Worm (Caenorhabditis elegans) whole organism, L1 larva: ENCODE data around the gene clec-219.

ENCODE experiments used
- C04F5.9 ChIP-seq: sonication (generic microtip); optimal IDR thresholded peaks from 2 replicates; lab custom pipeline; 2016; ENCODE audit warnings: missing genetic modification characterization, missing compliant biosample characterization
- C16A3.4 ChIP-seq: fragments of 150-350 bp; optimal IDR thresholded peaks from 2 replicates; lab custom pipeline; 2014; ENCODE audit warnings: missing biosample characterization, missing genetic modification characterization
- C34B4.2 ChIP-seq: sonication (generic microtip); optimal IDR thresholded peaks from 2 replicates; lab custom pipeline; 2017; ENCODE audit warnings: mild to moderate bottlenecking, missing genetic modification characterization, missing compliant biosample characterization
- F16B12.6 ChIP-seq: fragments of 150-350 bp; optimal IDR thresholded peaks from 2 replicates; lab custom pipeline; 2014; ENCODE audit warnings: missing biosample characterization, missing genetic modification characterization
- Y116A8C.19 ChIP-seq: sonication (generic microtip); optimal IDR thresholded peaks from 2 replicates; lab custom pipeline; 2016; ENCODE audit warnings: missing compliant biosample characterization, missing genetic modification characterization, borderline replicate concordance
- aha-1 ChIP-seq: fragments of 150-350 bp; optimal IDR thresholded peaks from 2 replicates; lab custom pipeline; 2014; ENCODE audit warnings: missing biosample characterization, missing genetic modification characterization
- aly-2 ChIP-seq: fragments of 150-350 bp; optimal IDR thresholded peaks from 2 replicates; lab custom pipeline; 2014; ENCODE audit warnings: missing biosample characterization, missing genetic modification characterization
- ama-1 ChIP-seq: fragments of 150-350 bp; optimal IDR thresholded peaks from 2 replicates; lab custom pipeline; 2014
- blmp-1 ChIP-seq: fragments of 150-350 bp; optimal IDR thresholded peaks from 2 replicates; lab custom pipeline; 2014; ENCODE audit warnings: missing biosample characterization, missing genetic modification characterization
- ceh-8 ChIP-seq: fragments of 200-800 bp; sonication (Bioruptor generic); optimal IDR thresholded peaks from 2 replicates; lab custom pipeline; 2018; ENCODE audit warnings: mild to moderate bottlenecking, missing genetic modification characterization, moderate library complexity, missing compliant biosample characterization
- ceh-88 ChIP-seq: fragments of 200-800 bp; sonication (Bioruptor generic); IDR thresholded peaks from 2 replicates; pipeline ENCODE4 v1.3.6; 2022; ENCODE audit warnings: missing genetic modification characterization, missing compliant biosample characterization
- ceh-90 ChIP-seq: sonication (generic microtip); optimal IDR thresholded peaks from 2 replicates; lab custom pipeline; 2016; ENCODE audit warnings: missing genetic modification characterization, missing compliant biosample characterization
- dpl-1 ChIP-seq, 3 experiments: fragments of 150-350 bp in 2 of 3; sonication (generic microtip) in 1 of 3; optimal IDR thresholded peaks; 2 replicates each; lab custom pipeline; 2014 to 2017; ENCODE audit warnings: missing biosample characterization in 3 of 3, missing genetic modification characterization in 3 of 3, missing genetic modification reagents in 3 of 3
- dsc-1 ChIP-seq: sonication (generic microtip); optimal IDR thresholded peaks from 2 replicates; lab custom pipeline; 2016; ENCODE audit warnings: mild to moderate bottlenecking, missing genetic modification characterization, missing compliant biosample characterization
- efl-1 ChIP-seq, 4 experiments: fragments of 150-350 bp; optimal IDR thresholded peaks in 3 of 4; peaks in 1 of 4; 1 replicate in 1 of 4; 2 replicates in 3 of 4; lab custom pipeline; 2014; ENCODE audit warnings: missing biosample characterization in 2 of 4, missing genetic modification characterization in 2 of 4, missing genetic modification reagents in 2 of 4
- efl-3 ChIP-seq: fragments of 200-800 bp; sonication (Bioruptor generic); optimal IDR thresholded peaks from 2 replicates; lab custom pipeline; 2018; ENCODE audit warnings: mild to moderate bottlenecking, missing genetic modification characterization, missing compliant biosample characterization
- elt-2 ChIP-seq: sonication (generic microtip); optimal IDR thresholded peaks from 2 replicates; lab custom pipeline; 2016; ENCODE audit warnings: missing genetic modification characterization, mild to moderate bottlenecking, inconsistent platforms, missing compliant biosample characterization, missing genetic modification reagents
- ets-5 ChIP-seq: fragments of 200-800 bp; sonication (Bioruptor generic); IDR thresholded peaks from 2 replicates; pipeline ENCODE4 v1.3.6; 2022; ENCODE audit warnings: missing genetic modification characterization, missing compliant biosample characterization
- fkh-4 ChIP-seq: sonication (generic microtip); optimal IDR thresholded peaks from 2 replicates; lab custom pipeline; 2016; ENCODE audit warnings: missing compliant biosample characterization, missing genetic modification characterization, borderline replicate concordance
- fkh-8 ChIP-seq: sonication (generic microtip); optimal IDR thresholded peaks from 2 replicates; lab custom pipeline; 2016; ENCODE audit warnings: mild to moderate bottlenecking, missing genetic modification characterization, missing compliant biosample characterization
- grh-1 ChIP-seq: fragments of 200-800 bp; sonication (Bioruptor generic); IDR thresholded peaks from 2 replicates; pipeline ENCODE4 v1.3.6; 2022; ENCODE audit warnings: missing genetic modification reagents, missing genetic modification characterization, missing compliant biosample characterization
- irx-1 ChIP-seq: sonication (generic microtip); optimal IDR thresholded peaks from 2 replicates; lab custom pipeline; 2016; ENCODE audit warnings: missing genetic modification characterization, missing compliant biosample characterization
- isw-1 ChIP-seq: fragments of 200-800 bp; sonication (Bioruptor generic); IDR thresholded peaks from 2 replicates; pipeline ENCODE4 v1.3.6; 2022; ENCODE audit warnings: missing genetic modification characterization, missing compliant biosample characterization
- lin-13 ChIP-seq: fragments of 150-350 bp; optimal IDR thresholded peaks from 2 replicates; lab custom pipeline; 2014; ENCODE audit warnings: missing biosample characterization, missing genetic modification reagents, missing genetic modification characterization
- lin-14 ChIP-seq: fragments of 200-800 bp; sonication (Bioruptor generic); optimal IDR thresholded peaks from 2 replicates; lab custom pipeline; 2018; ENCODE audit warnings: mild to moderate bottlenecking, missing genetic modification characterization, moderate library complexity, missing compliant biosample characterization
- lin-15B ChIP-seq: fragments of 150-350 bp; sonication (generic microtip); optimal IDR thresholded peaks from 3 replicates; lab custom pipeline; 2014; ENCODE audit warnings: missing biosample characterization, missing genetic modification characterization
- lin-35 ChIP-seq, 2 experiments: fragments of 150-350 bp; optimal IDR thresholded peaks; 2 replicates each; lab custom pipeline; 2014; ENCODE audit warnings: missing biosample characterization in 2 of 2, missing genetic modification characterization in 2 of 2, missing genetic modification reagents in 2 of 2
- lin-39 ChIP-seq: fragments of 150-350 bp; optimal IDR thresholded peaks from 2 replicates; lab custom pipeline; 2014; ENCODE audit warnings: missing biosample characterization, missing genetic modification reagents, missing genetic modification characterization
- lir-3 ChIP-seq: sonication (generic microtip); optimal IDR thresholded peaks from 2 replicates; lab custom pipeline; 2016; ENCODE audit warnings: mild to moderate bottlenecking, missing genetic modification characterization, moderate library complexity, missing compliant biosample characterization; ENCODE audit not compliant: poor library complexity
- mdl-1 ChIP-seq, 2 experiments: fragments of 150-350 bp; optimal IDR thresholded peaks; 2 replicates each; lab custom pipeline; 2014 to 2017; ENCODE audit warnings: missing biosample characterization in 2 of 2, missing genetic modification characterization in 2 of 2, inconsistent platforms in 1 of 2
- mep-1 ChIP-seq: fragments of 150-350 bp; optimal IDR thresholded peaks from 2 replicates; lab custom pipeline; 2014; ENCODE audit warnings: missing biosample characterization, missing genetic modification characterization
- nhr-11 ChIP-seq: fragments of 150-350 bp; optimal IDR thresholded peaks from 2 replicates; lab custom pipeline; 2014; ENCODE audit warnings: missing biosample characterization, missing genetic modification characterization
- nhr-19 ChIP-seq: fragments of 200-800 bp; sonication (Bioruptor generic); conservative IDR thresholded peaks from 2 replicates; pipeline ENCODE4 v1.3.6; 2022; ENCODE audit warnings: missing genetic modification characterization, missing compliant biosample characterization
- nhr-28 ChIP-seq: fragments of 150-350 bp; optimal IDR thresholded peaks from 2 replicates; lab custom pipeline; 2014; ENCODE audit warnings: missing biosample characterization, missing genetic modification characterization
- nhr-71 ChIP-seq: sonication (generic microtip); optimal IDR thresholded peaks from 2 replicates; lab custom pipeline; 2016; ENCODE audit warnings: mild to moderate bottlenecking, missing genetic modification characterization, moderate library complexity, missing compliant biosample characterization
- nhr-76 ChIP-seq: sonication (generic microtip); optimal IDR thresholded peaks from 2 replicates; lab custom pipeline; 2017; ENCODE audit warnings: missing biosample characterization, missing genetic modification characterization
- nhr-77 ChIP-seq: fragments of 150-350 bp; optimal IDR thresholded peaks from 2 replicates; lab custom pipeline; 2014; ENCODE audit warnings: missing biosample characterization, missing genetic modification characterization
- nhr-84 ChIP-seq: sonication (generic microtip); optimal IDR thresholded peaks from 2 replicates; lab custom pipeline; 2017; ENCODE audit warnings: missing biosample characterization, missing genetic modification characterization
- pax-3 ChIP-seq: fragments of 200-800 bp; sonication (Bioruptor generic); optimal IDR thresholded peaks from 2 replicates; lab custom pipeline; 2018; ENCODE audit warnings: mild to moderate bottlenecking, missing genetic modification characterization, moderate library complexity, missing compliant biosample characterization
- pqm-1 ChIP-seq: sonication (generic microtip); optimal IDR thresholded peaks from 3 replicates; lab custom pipeline; 2017; ENCODE audit warnings: missing biosample characterization, missing genetic modification characterization
- rnt-1 ChIP-seq: sonication (generic microtip); optimal IDR thresholded peaks from 2 replicates; lab custom pipeline; 2016; ENCODE audit warnings: mild to moderate bottlenecking, missing genetic modification characterization, moderate library complexity, missing compliant biosample characterization
- snpc-4 ChIP-seq: fragments of 150-350 bp; optimal IDR thresholded peaks from 2 replicates; lab custom pipeline; 2014; ENCODE audit warnings: missing biosample characterization, missing genetic modification characterization
- swsn-7 ChIP-seq: sonication (generic microtip); optimal IDR thresholded peaks from 2 replicates; lab custom pipeline; 2016; ENCODE audit warnings: missing genetic modification characterization, missing compliant biosample characterization
- unc-130 ChIP-seq: fragments of 150-350 bp; optimal IDR thresholded peaks from 2 replicates; lab custom pipeline; 2017; ENCODE audit warnings: missing biosample characterization, missing genetic modification characterization, inconsistent platforms
- unc-62 ChIP-seq: fragments of 150-350 bp; optimal IDR thresholded peaks from 2 replicates; lab custom pipeline; 2014; ENCODE audit warnings: missing biosample characterization, missing genetic modification reagents, missing genetic modification characterization
- vab-15 ChIP-seq: sonication (generic microtip); optimal IDR thresholded peaks from 2 replicates; lab custom pipeline; 2017; ENCODE audit warnings: missing genotype, mild to moderate bottlenecking, missing genetic modification characterization, missing compliant biosample characterization
- zip-4 ChIP-seq: fragments of 200-800 bp; sonication (Bioruptor generic); optimal IDR thresholded peaks from 2 replicates; lab custom pipeline; 2018; ENCODE audit warnings: mild to moderate bottlenecking, missing genetic modification characterization, moderate library complexity, missing compliant biosample characterization
- ztf-11 ChIP-seq, 2 experiments: sonication (generic microtip); optimal IDR thresholded peaks; 2 replicates each; lab custom pipeline; 2016 to 2017; ENCODE audit warnings: missing genetic modification characterization in 2 of 2, missing biosample characterization in 1 of 2, missing compliant biosample characterization in 1 of 2
- ztf-4 ChIP-seq: fragments of 150-350 bp; optimal IDR thresholded peaks from 2 replicates; lab custom pipeline; 2014; ENCODE audit warnings: missing biosample characterization, missing genetic modification characterization

The clec-219 gene

DNA sequence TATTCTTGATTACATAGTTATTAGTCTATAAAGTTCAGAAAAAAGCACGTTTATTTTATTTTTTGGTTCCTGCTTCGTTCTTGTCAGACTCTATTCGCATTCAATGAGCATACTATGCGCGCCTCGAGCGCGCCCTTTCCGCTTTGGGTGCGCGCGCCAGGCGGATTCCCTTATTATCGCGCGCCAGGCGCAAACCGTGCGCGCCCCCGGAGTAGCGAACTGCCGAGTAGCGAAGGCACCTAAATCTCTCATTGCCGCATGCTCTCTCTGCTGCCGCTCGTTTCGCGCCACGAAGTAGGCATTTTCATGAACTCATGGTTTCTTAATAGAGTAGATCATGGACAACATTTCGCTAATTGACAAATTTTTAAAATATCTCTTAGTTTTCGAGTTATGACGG, 8.8 kb downstream of the clec-219 start:
- no peak for TF ChIP-seq nhr-71 (tag; lab: Kevin White, UChicago)
- TF ChIP-seq ceh-88 (GFP tag; lab: Robert Waterston, UW), result no peak
- TF ChIP-seq fkh-8 (tag; lab: Kevin White, UChicago), result no peak
- no peak for TF ChIP-seq Y116A8C.19
- TF ChIP-seq fkh-4 (tag; lab: Kevin White, UChicago), result no peak
- no peak for TF ChIP-seq nhr-76 (tag; lab: Kevin White, UChicago)
- no peak for TF ChIP-seq zip-4 (GFP tag; lab: Kevin White, UChicago)
- no peak for TF ChIP-seq mep-1 (tag; lab: Kevin White, UChicago)
- TF ChIP-seq mdl-1 (tag; optimal IDR thresholded peaks at IDR 0.05; lab: Kevin White, UChicago), result no peak
- no peak for TF ChIP-seq nhr-11 (tag; lab: Kevin White, UChicago)

DNA sequence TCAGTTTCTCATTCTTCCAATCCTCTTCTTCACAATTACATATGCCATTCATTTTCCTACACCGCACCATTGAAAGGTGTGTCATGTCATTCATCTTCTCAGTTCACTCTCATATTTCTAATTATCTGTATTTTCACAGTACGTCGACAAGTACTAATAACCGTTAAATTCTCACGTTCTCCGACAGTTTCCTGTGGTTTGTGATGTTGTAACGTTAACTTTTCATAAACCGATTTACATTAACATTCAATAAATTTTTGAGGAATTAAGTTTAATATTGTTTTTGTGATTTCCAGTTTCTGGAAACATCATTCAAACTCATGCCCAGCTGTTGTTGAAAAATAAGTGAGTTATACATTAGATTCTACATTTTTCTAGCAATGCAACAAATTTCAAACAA, 16.1 kb downstream of the clec-219 start, which contains the start of gene tmd-2:
Gene tmd-2, plus strand, starts transcription at position 301 of the 400 bp plus-strand sequence.
- peak; percentile 18 for TF ChIP-seq blmp-1
- no peak for TF ChIP-seq F16B12.6 (tag; lab: Kevin White, UChicago)
- no peak for TF ChIP-seq ama-1
- TF ChIP-seq pqm-1 (tag; lab: Kevin White, UChicago), result no peak
- TF ChIP-seq lin-39 (tag; lab: Kevin White, UChicago), result no peak
- TF ChIP-seq efl-1 (optimal IDR thresholded peaks at IDR 0.05; lab: Kevin White, UChicago), result no peak
- TF ChIP-seq efl-1 (GFP tag; optimal IDR thresholded peaks at IDR 0.05 in 1 of 2; lab: Kevin White, UChicago), result peak in 1 of 2 experiments; percentile 56

DNA sequence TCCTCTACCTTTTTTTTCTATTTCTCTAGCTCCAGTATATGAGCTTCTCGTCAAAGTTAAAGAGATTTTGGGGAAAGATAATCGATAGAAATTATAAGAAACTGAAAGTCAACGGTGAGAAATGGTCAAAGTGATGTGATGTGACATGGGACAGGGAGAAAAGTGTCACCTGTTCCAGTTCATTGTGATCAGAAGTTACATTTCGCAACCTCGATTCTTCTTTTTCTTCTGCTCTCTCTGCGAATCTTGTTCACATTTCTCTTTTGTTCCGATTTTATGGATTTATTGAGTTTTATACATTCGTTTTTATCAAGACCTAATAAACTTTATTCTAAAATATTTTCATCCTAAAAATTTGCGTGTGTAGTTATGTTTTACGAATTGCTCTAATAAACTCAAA, 17.4 kb downstream of the clec-219 start:
- no peak for TF ChIP-seq dpl-1 (GFP tag; optimal IDR thresholded peaks at IDR 0.05; lab: Kevin White, UChicago)
- no peak for TF ChIP-seq vab-15
- no peak for TF ChIP-seq elt-2 (tag; lab: Kevin White, UChicago)
- TF ChIP-seq rnt-1 (tag; lab: Kevin White, UChicago), result peak; percentile 54
- TF ChIP-seq dsc-1 (tag; lab: Kevin White, UChicago), result no peak
- no peak for TF ChIP-seq lin-35 (GFP tag; optimal IDR thresholded peaks at IDR 0.05; lab: Kevin White, UChicago)
- TF ChIP-seq lin-15B (tag; lab: Kevin White, UChicago), result no peak
- TF ChIP-seq nhr-84 (tag; lab: Kevin White, UChicago), result no peak
- no peak for TF ChIP-seq efl-1 (optimal IDR thresholded peaks at IDR 0.05; lab: Kevin White, UChicago)
- TF ChIP-seq efl-1 (GFP tag; optimal IDR thresholded peaks at IDR 0.05 in 1 of 2; lab: Kevin White, UChicago), result no peak
- no peak for TF ChIP-seq C34B4.2 (tag; lab: Kevin White, UChicago)
- no peak for TF ChIP-seq lin-13 (GFP tag; lab: Kevin White, UChicago)
- TF ChIP-seq ztf-4, result no peak
- TF ChIP-seq isw-1 (GFP tag; lab: Robert Waterston, UW), result no peak
- TF ChIP-seq efl-3 (GFP tag; lab: Kevin White, UChicago), result no peak
- TF ChIP-seq fkh-4 (tag; lab: Kevin White, UChicago), result no peak
- TF ChIP-seq aha-1 (tag; lab: Kevin White, UChicago), result no peak
- TF ChIP-seq F16B12.6 (tag; lab: Kevin White, UChicago), result no peak
- TF ChIP-seq swsn-7 (tag; lab: Kevin White, UChicago), result no peak
- no peak for TF ChIP-seq nhr-77 (tag; lab: Kevin White, UChicago)
- no peak for TF ChIP-seq ceh-8 (GFP tag; lab: Kevin White, UChicago)
- no peak for TF ChIP-seq ceh-90 (tag; lab: Kevin White, UChicago)
- no peak for TF ChIP-seq blmp-1
- no peak for TF ChIP-seq ztf-11 (tag; optimal IDR thresholded peaks at IDR 0.05; lab: Kevin White, UChicago)
- TF ChIP-seq ets-5 (GFP tag; lab: Robert Waterston, UW), result no peak
- TF ChIP-seq aly-2 (tag; lab: Kevin White, UChicago), result no peak
- TF ChIP-seq grh-1 (GFP tag; lab: Robert Waterston, UW), result no peak
- no peak for TF ChIP-seq C04F5.9
- peak; percentile 41 for TF ChIP-seq unc-130 (tag; lab: Kevin White, UChicago)
- TF ChIP-seq nhr-71 (tag; lab: Kevin White, UChicago), result peak; percentile 21
- no peak for TF ChIP-seq pqm-1 (tag; lab: Kevin White, UChicago)
- no peak for TF ChIP-seq irx-1 (tag; lab: Kevin White, UChicago)
- TF ChIP-seq pax-3 (tag; lab: Kevin White, UChicago), result no peak
- TF ChIP-seq snpc-4 (tag; lab: Kevin White, UChicago), result peak; percentile 26
- no peak for TF ChIP-seq lir-3 (tag; lab: Kevin White, UChicago)
- no peak for TF ChIP-seq nhr-19
- TF ChIP-seq unc-62, result no peak
- peak; percentile 50 for TF ChIP-seq lin-14 (GFP tag; lab: Kevin White, UChicago)
- TF ChIP-seq C16A3.4, result no peak
- TF ChIP-seq nhr-28 (tag; lab: Kevin White, UChicago), result no peak
